Worm (Caenorhabditis elegans) whole organism, L2 larva: ENCODE results near the gene T07D1.3.
A peak's percentile ranks its signal among the peaks of the same experiment; 100 is the strongest.

Experiments
- C34F6.9 ChIP-seq: fragments of 150-350 bp; optimal IDR thresholded peaks from 2 replicates; lab custom pipeline; 2014; ENCODE audit warnings: missing biosample characterization, missing genetic modification characterization
- F13H6.1 ChIP-seq: sonication (generic microtip); optimal IDR thresholded peaks from 2 replicates; lab custom pipeline; 2016; ENCODE audit warnings: missing genetic modification characterization, missing compliant biosample characterization
- R02D3.7 ChIP-seq: fragments of 150-350 bp; optimal IDR thresholded peaks from 2 replicates; lab custom pipeline; 2014; ENCODE audit warnings: missing biosample characterization, missing genetic modification characterization
- Y55F3AM.14 ChIP-seq: fragments of 200-800 bp; sonication (Bioruptor generic); optimal IDR thresholded peaks from 2 replicates; lab custom pipeline; 2018; ENCODE audit warnings: mild to moderate bottlenecking, missing genetic modification characterization, missing compliant biosample characterization
- ZK546.5 ChIP-seq: sonication (generic microtip); optimal IDR thresholded peaks from 2 replicates; lab custom pipeline; 2017; ENCODE audit warnings: missing biosample characterization, missing genetic modification characterization
- alr-1 ChIP-seq: fragments of 150-350 bp; optimal IDR thresholded peaks from 2 replicates; lab custom pipeline; 2014; ENCODE audit warnings: missing biosample characterization, missing genetic modification characterization
- aly-2 ChIP-seq: fragments of 150-350 bp; optimal IDR thresholded peaks from 2 replicates; lab custom pipeline; 2014; ENCODE audit warnings: missing biosample characterization, missing genetic modification characterization
- ama-1 ChIP-seq: fragments of 150-350 bp; optimal IDR thresholded peaks from 2 replicates; lab custom pipeline; 2018; ENCODE audit warnings: inconsistent platforms
- blmp-1 ChIP-seq: sonication (generic microtip); optimal IDR thresholded peaks from 2 replicates; lab custom pipeline; 2017; ENCODE audit warnings: missing genetic modification characterization, mild to moderate bottlenecking, missing compliant biosample characterization, antibody characterized with exemption, moderate library complexity; ENCODE audit not compliant: insufficient read depth
- ceh-16 ChIP-seq: fragments of 150-350 bp; optimal IDR thresholded peaks from 2 replicates; lab custom pipeline; 2014; ENCODE audit warnings: missing biosample characterization, missing genetic modification characterization
- ceh-82 ChIP-seq: fragments of 150-350 bp; optimal IDR thresholded peaks from 2 replicates; lab custom pipeline; 2014; ENCODE audit warnings: missing biosample characterization, missing genetic modification characterization
- crh-2 ChIP-seq: sonication (generic microtip); optimal IDR thresholded peaks from 2 replicates; lab custom pipeline; 2017; ENCODE audit warnings: missing biosample characterization, missing genetic modification characterization
- dmd-4 ChIP-seq: sonication (generic microtip); optimal IDR thresholded peaks from 2 replicates; lab custom pipeline; 2017; ENCODE audit warnings: missing biosample characterization, missing genetic modification characterization
- egl-27 ChIP-seq: sonication (generic microtip); optimal IDR thresholded peaks from 3 replicates; lab custom pipeline; 2017; ENCODE audit warnings: missing biosample characterization, missing genetic modification reagents, missing genetic modification characterization
- elt-1 ChIP-seq: fragments of 150-350 bp; optimal IDR thresholded peaks from 2 replicates; lab custom pipeline; 2014; ENCODE audit warnings: missing biosample characterization, missing genetic modification characterization
- elt-3 ChIP-seq: sonication (generic microtip); optimal IDR thresholded peaks from 2 replicates; lab custom pipeline; 2017; ENCODE audit warnings: missing biosample characterization, missing genetic modification characterization
- fos-1 ChIP-seq: fragments of 150-350 bp; optimal IDR thresholded peaks from 2 replicates; lab custom pipeline; 2014; ENCODE audit warnings: missing biosample characterization, missing genetic modification characterization
- gmeb-1 ChIP-seq: fragments of 150-350 bp; optimal IDR thresholded peaks from 2 replicates; lab custom pipeline; 2014; ENCODE audit warnings: missing biosample characterization, missing genetic modification characterization
- lin-11 ChIP-seq: fragments of 150-350 bp; sonication (generic microtip); optimal IDR thresholded peaks from 2 replicates; lab custom pipeline; 2014; ENCODE audit warnings: missing biosample characterization, missing genetic modification characterization, inconsistent platforms, mixed read lengths
- lin-13 ChIP-seq: fragments of 150-350 bp; optimal IDR thresholded peaks from 2 replicates; lab custom pipeline; 2014; ENCODE audit warnings: missing biosample characterization, missing genetic modification reagents, missing genetic modification characterization
- lin-39 ChIP-seq: fragments of 150-350 bp; optimal IDR thresholded peaks from 2 replicates; lab custom pipeline; 2014; ENCODE audit warnings: missing biosample characterization, missing genetic modification reagents, missing genetic modification characterization
- lsy-2 ChIP-seq, 2 experiments: fragments of 150-350 bp in 1 of 2; sonication (generic microtip) in 1 of 2; optimal IDR thresholded peaks; 2 replicates each; lab custom pipeline; 2014 to 2017; ENCODE audit warnings: missing biosample characterization in 2 of 2, missing genetic modification characterization in 2 of 2
- mab-5 ChIP-seq: fragments of 150-350 bp; optimal IDR thresholded peaks from 2 replicates; lab custom pipeline; 2014; ENCODE audit warnings: missing biosample characterization, missing genetic modification characterization
- mbf-1 ChIP-seq: sonication (generic microtip); optimal IDR thresholded peaks from 2 replicates; lab custom pipeline; 2017; ENCODE audit warnings: missing biosample characterization, missing genetic modification characterization
- mdl-1 ChIP-seq, 2 experiments: fragments of 150-350 bp in 1 of 2; sonication (generic microtip) in 1 of 2; optimal IDR thresholded peaks; 2 replicates each; lab custom pipeline; 2017; ENCODE audit warnings: missing biosample characterization in 2 of 2, missing genetic modification characterization in 2 of 2
- nhr-10 ChIP-seq: sonication (generic microtip); optimal IDR thresholded peaks from 2 replicates; lab custom pipeline; 2017; ENCODE audit warnings: missing biosample characterization, missing genetic modification characterization
- nhr-11 ChIP-seq: fragments of 150-350 bp; optimal IDR thresholded peaks from 2 replicates; lab custom pipeline; 2014; ENCODE audit warnings: missing biosample characterization, missing genetic modification characterization
- nhr-12 ChIP-seq: fragments of 150-350 bp; optimal IDR thresholded peaks from 2 replicates; lab custom pipeline; 2014; ENCODE audit warnings: missing biosample characterization, missing genetic modification characterization
- nhr-129 ChIP-seq: fragments of 150-350 bp; optimal IDR thresholded peaks from 2 replicates; lab custom pipeline; 2014; ENCODE audit warnings: missing biosample characterization, missing genetic modification characterization
- nhr-21 ChIP-seq: fragments of 150-350 bp; optimal IDR thresholded peaks from 2 replicates; lab custom pipeline; 2014; ENCODE audit warnings: missing biosample characterization, missing genetic modification characterization
- nhr-23 ChIP-seq: fragments of 150-350 bp; optimal IDR thresholded peaks from 2 replicates; lab custom pipeline; 2014; ENCODE audit warnings: missing biosample characterization, missing genetic modification reagents, missing genetic modification characterization
- nhr-237 ChIP-seq: fragments of 150-350 bp; optimal IDR thresholded peaks from 2 replicates; lab custom pipeline; 2014; ENCODE audit warnings: missing biosample characterization, missing genetic modification characterization
- nhr-25 ChIP-seq: fragments of 150-350 bp; sonication (generic microtip); optimal IDR thresholded peaks from 3 replicates; lab custom pipeline; 2014; ENCODE audit warnings: missing biosample characterization, missing genetic modification characterization
- nhr-6 ChIP-seq: fragments of 150-350 bp; optimal IDR thresholded peaks from 2 replicates; lab custom pipeline; 2014; ENCODE audit warnings: missing biosample characterization, missing genetic modification characterization
- nhr-77 ChIP-seq: fragments of 150-350 bp; optimal IDR thresholded peaks from 2 replicates; lab custom pipeline; 2014; ENCODE audit warnings: missing biosample characterization, missing genetic modification characterization
- peb-1 ChIP-seq: fragments of 150-350 bp; optimal IDR thresholded peaks from 2 replicates; lab custom pipeline; 2014; ENCODE audit warnings: missing biosample characterization, missing genetic modification characterization
- sem-4 ChIP-seq: fragments of 150-350 bp; optimal IDR thresholded peaks from 2 replicates; lab custom pipeline; 2014; ENCODE audit warnings: missing biosample characterization, missing genetic modification reagents, missing genetic modification characterization
- skn-1 ChIP-seq: sonication (generic microtip); optimal IDR thresholded peaks from 2 replicates; lab custom pipeline; 2017; ENCODE audit warnings: missing biosample characterization, missing genetic modification characterization
- sma-3 ChIP-seq: sonication (generic microtip); optimal IDR thresholded peaks from 2 replicates; lab custom pipeline; 2016; ENCODE audit warnings: missing genetic modification reagents, missing genetic modification characterization, missing compliant biosample characterization
- sma-9 ChIP-seq, 2 experiments: fragments of 150-350 bp in 1 of 2; sonication (generic microtip) in 1 of 2; optimal IDR thresholded peaks; 2 replicates each; lab custom pipeline; 2014 to 2016; ENCODE audit warnings: missing genetic modification characterization in 2 of 2, mild to moderate bottlenecking in 1 of 2, missing biosample characterization in 1 of 2, missing compliant biosample characterization in 1 of 2, missing genetic modification reagents in 1 of 2, moderate library complexity in 1 of 2
- snpc-4 ChIP-seq: fragments of 150-350 bp; optimal IDR thresholded peaks from 2 replicates; lab custom pipeline; 2014; ENCODE audit warnings: missing biosample characterization, missing genetic modification characterization
- unc-39 ChIP-seq: fragments of 150-350 bp; optimal IDR thresholded peaks from 2 replicates; lab custom pipeline; 2014; ENCODE audit warnings: missing biosample characterization, missing genetic modification characterization
- unc-55 ChIP-seq: fragments of 150-350 bp; sonication (generic microtip); optimal IDR thresholded peaks from 3 replicates; lab custom pipeline; 2014; ENCODE audit warnings: missing biosample characterization, missing genetic modification reagents, missing genetic modification characterization
- unc-62 ChIP-seq: fragments of 150-350 bp; optimal IDR thresholded peaks from 2 replicates; lab custom pipeline; 2014; ENCODE audit warnings: missing biosample characterization, missing genetic modification reagents, missing genetic modification characterization
- zag-1 ChIP-seq: fragments of 150-350 bp; optimal IDR thresholded peaks from 2 replicates; lab custom pipeline; 2014; ENCODE audit warnings: missing biosample characterization, missing genetic modification characterization
- ztf-1 ChIP-seq: fragments of 200-800 bp; sonication (Bioruptor generic); conservative IDR thresholded peaks from 2 replicates; pipeline ENCODE4 v1.3.6; 2022; ENCODE audit warnings: missing genetic modification characterization, missing compliant biosample characterization
- ztf-11 ChIP-seq: sonication (generic microtip); optimal IDR thresholded peaks from 2 replicates; lab custom pipeline; 2017; ENCODE audit warnings: missing biosample characterization, missing genetic modification characterization
- ztf-4 ChIP-seq: fragments of 150-350 bp; optimal IDR thresholded peaks from 2 replicates; lab custom pipeline; 2014; ENCODE audit warnings: missing biosample characterization, missing genetic modification characterization

Gene T07D1.3

ce11 chrX:2433805-2434204 lies 9.4 kb downstream of the T07D1.3 start:
- no peak for TF ChIP-seq unc-62 (GFP tag; lab: Kevin White, UChicago)
- TF ChIP-seq, all 48 proteins: peak for 0

- TF ChIP-seq ztf-4 (no peak), ztf-11 (tag; lab: Kevin White, UChicago) (no peak), nhr-77 (no peak), F13H6.1 (tag; lab: Kevin White, UChicago) (peak; percentile 78), skn-1 (no peak), peb-1 (tag; lab: Kevin White, UChicago) (no peak), nhr-12 (tag; lab: Kevin White, UChicago) (no peak), sma-3 (GFP tag; lab: Kevin White, UChicago) (peak; percentile 25), mdl-1 (tag; optimal IDR thresholded peaks at IDR 0.05; lab: Kevin White, UChicago) (no peak), nhr-237 (no peak), ama-1 (lab: Kevin White, UChicago) (no peak), nhr-21 (tag; lab: Kevin White, UChicago) (peak; percentile 38), ceh-16 (tag; lab: Kevin White, UChicago) (peak; percentile 7), fos-1 (peak; percentile 93), nhr-11 (no peak), nhr-6 (tag; lab: Kevin White, UChicago) (peak; percentile 9), blmp-1 (tag; lab: Kevin White, UChicago) (peak; percentile 36), aly-2 (tag; lab: Kevin White, UChicago) (no peak), crh-2 (tag; lab: Kevin White, UChicago) (peak; percentile 40), unc-62 (GFP tag; lab: Kevin White, UChicago) (no peak), snpc-4 (tag; lab: Kevin White, UChicago) (no peak), nhr-129 (peak; percentile 80), nhr-25 (tag; lab: Kevin White, UChicago) (peak; percentile 30), alr-1 (no peak), nhr-10 (tag; lab: Kevin White, UChicago) (no peak), ztf-1 (GFP tag; lab: Robert Waterston, UW) (no peak), lsy-2 (tag; optimal IDR thresholded peaks at IDR 0.05; lab: Kevin White, UChicago) (peak; percentile 9 to 44), C34F6.9 (tag; lab: Kevin White, UChicago) (peak; percentile 59), elt-3 (no peak), R02D3.7 (no peak), unc-39 (no peak), ceh-82 (tag; lab: Kevin White, UChicago) (no peak), unc-55 (peak; percentile 41), sem-4 (peak; percentile 30), lin-11 (no peak), nhr-23 (tag; lab: Kevin White, UChicago) (no peak), dmd-4 (tag; lab: Kevin White, UChicago) (no peak), Y55F3AM.14 (GFP tag; lab: Kevin White, UChicago) (no peak), lin-39 (no peak), mab-5 (tag; lab: Kevin White, UChicago) (no peak), gmeb-1 (tag; lab: Kevin White, UChicago) (no peak), lin-13 (GFP tag; lab: Kevin White, UChicago) (no peak), sma-9 (GFP tag; optimal IDR thresholded peaks at IDR 0.05; lab: Kevin White, UChicago) (peak; percentile 14), sma-9 (tag; optimal IDR thresholded peaks at IDR 0.05; lab: Kevin White, UChicago) (no peak), elt-1 (tag; lab: Kevin White, UChicago) (no peak), mbf-1 (no peak), zag-1 (no peak), ZK546.5 (tag; lab: Kevin White, UChicago) (no peak), egl-27 (peak; percentile 19)
- TF ChIP-seq, all 48 proteins: peak for 16
Observed at ce11 chrX:2432459-2432858, 10.7 kb downstream of the T07D1.3 start.
